Fruit fly (Drosophila melanogaster): ENCODE measurements around the gene ninaC.

Gene ninaC

DNA sequence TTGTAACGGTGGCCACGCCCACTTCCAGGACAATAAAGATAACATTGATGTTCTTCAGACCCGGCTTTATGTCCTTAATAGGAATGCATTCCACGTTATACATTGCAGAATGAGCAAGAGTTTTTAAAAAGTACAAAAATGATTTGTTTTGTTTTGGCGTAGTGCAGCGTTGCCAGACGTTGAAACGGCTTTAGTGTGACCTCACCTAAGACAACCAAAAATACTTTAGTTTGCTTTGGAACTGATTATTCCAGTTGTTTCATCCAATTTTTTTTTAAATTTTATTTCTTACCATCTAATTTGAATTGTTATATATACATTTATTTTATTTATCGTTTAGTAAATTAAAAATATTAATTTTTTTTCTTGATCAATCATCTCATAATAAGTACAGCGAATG, 32.1 kb downstream of the ninaC start, which contains the start of gene CG5181:
Gene CG5181, minus strand, starts transcription at position 208 of the 400 bp plus-strand sequence.
- TF ChIP-seq CG12768 (GFP tag; optimal IDR thresholded peaks at IDR 0.05) (no peak), CG14711 (tag; optimal IDR thresholded peaks at IDR 0.05) (no peak), CG7101 (tag; optimal IDR thresholded peaks at IDR 0.05) (no peak), Crg-1 (GFP tag; optimal IDR thresholded peaks at IDR 0.05) (no peak), Clk (GFP tag; optimal IDR thresholded peaks at IDR 0.05) (no peak), pad (GFP tag; optimal IDR thresholded peaks at IDR 0.05) (no peak), CG5204 (GFP tag; optimal IDR thresholded peaks at IDR 0.05) (no peak), CG33017 (tag; optimal IDR thresholded peaks at IDR 0.05) (no peak), ovo (GFP tag; optimal IDR thresholded peaks at IDR 0.05) (no peak), Mnt (GFP tag; optimal IDR thresholded peaks at IDR 0.05) (no peak), toe (GFP tag; optimal IDR thresholded peaks at IDR 0.05) (no peak), CG11617 (GFP tag; optimal IDR thresholded peaks at IDR 0.05) (no peak), CG1620 (GFP tag; optimal IDR thresholded peaks at IDR 0.05) (no peak), Hr96 (GFP tag; optimal IDR thresholded peaks at IDR 0.05) (no peak), CG7045 (GFP tag; optimal IDR thresholded peaks at IDR 0.05) (no peak)

DNA sequence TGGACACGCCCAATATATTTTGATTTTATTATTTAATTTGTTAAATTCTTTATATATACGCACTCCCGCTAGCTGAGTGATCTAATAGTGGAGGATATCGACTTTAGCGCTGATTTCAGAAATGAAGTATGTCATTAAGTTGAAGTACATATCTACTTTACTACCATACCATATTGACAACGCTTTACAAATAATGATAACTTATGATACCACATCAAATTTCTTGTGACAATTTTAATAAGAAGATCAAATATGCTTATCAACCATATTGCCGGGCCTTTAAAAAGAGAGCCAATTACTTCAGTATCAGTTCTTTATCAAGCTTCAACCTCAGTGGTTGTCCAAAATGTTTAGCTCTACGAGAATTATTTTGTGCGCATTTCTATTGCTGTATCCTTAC, 33.1 kb downstream of the ninaC start, which contains the start of gene CG15818:
Gene CG15818, plus strand, starts transcription at position 301 of the 400 bp plus-strand sequence.
- no peak for TF ChIP-seq cnc (optimal IDR thresholded peaks at IDR 0.05)
- TF ChIP-seq kay (GFP tag; ENCODE audit: borderline replicate concordance), result no peak

DNA sequence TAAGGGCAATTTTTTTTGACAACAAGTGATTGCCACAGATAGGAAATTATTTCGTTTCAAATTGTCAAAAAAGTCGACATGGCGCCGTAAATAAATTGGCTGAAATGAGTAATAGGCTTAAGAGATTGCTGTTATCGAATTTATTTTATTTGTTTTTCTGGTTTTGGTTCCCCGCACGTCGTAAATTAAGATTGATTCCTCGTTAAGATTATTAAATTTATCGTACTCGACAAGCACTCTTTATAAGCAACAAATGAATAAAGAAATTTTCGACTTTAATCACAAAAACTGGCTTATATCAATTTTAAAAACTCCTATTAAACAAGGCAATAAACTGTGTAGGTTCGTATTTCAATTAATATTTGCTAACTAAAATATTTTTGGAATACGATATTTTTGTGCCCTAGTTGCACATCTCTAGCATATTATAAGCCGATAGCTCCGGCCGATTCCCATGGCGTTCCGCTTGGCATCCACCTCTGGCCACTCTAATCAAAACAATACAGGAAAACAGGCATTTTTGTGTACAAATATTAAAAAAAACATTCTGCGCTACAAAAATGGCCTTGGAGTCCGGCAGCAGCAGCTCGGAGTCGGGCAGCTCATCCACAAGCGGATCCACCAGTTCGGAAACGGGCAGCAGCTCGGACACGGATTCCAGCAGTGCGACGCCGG, 34.6 kb downstream of the ninaC start, which contains the start of gene chm:
Gene chm, plus strand, starts transcription at position 471 of the 675 bp plus-strand sequence.
- no peak for TF ChIP-seq CG12768 (GFP tag; optimal IDR thresholded peaks at IDR 0.05)
- peak; percentile 15 for TF ChIP-seq CG7045 (GFP tag; optimal IDR thresholded peaks at IDR 0.05)
- no peak for TF ChIP-seq pad (GFP tag; optimal IDR thresholded peaks at IDR 0.05)
- TF ChIP-seq CG11617 (GFP tag; optimal IDR thresholded peaks at IDR 0.05), result no peak
- no peak for TF ChIP-seq ovo (GFP tag; optimal IDR thresholded peaks at IDR 0.05)
- no peak for TF ChIP-seq Clk (GFP tag; optimal IDR thresholded peaks at IDR 0.05)
- no peak for TF ChIP-seq kay (GFP tag; ENCODE audit: borderline replicate concordance)
- TF ChIP-seq CG1620 (GFP tag; optimal IDR thresholded peaks at IDR 0.05), result peak; percentile 38
- peak; percentile 24 for TF ChIP-seq CG7101 (tag; optimal IDR thresholded peaks at IDR 0.05)
- no peak for TF ChIP-seq cic (GFP tag; optimal IDR thresholded peaks at IDR 0.05)
- no peak for TF ChIP-seq Crg-1 (GFP tag; optimal IDR thresholded peaks at IDR 0.05)
- peak; percentile 2 for TF ChIP-seq CG33017 (tag; optimal IDR thresholded peaks at IDR 0.05)
- TF ChIP-seq CG14711 (tag; optimal IDR thresholded peaks at IDR 0.05), result no peak
- peak; percentile 57 for TF ChIP-seq bab1 (GFP tag; optimal IDR thresholded peaks at IDR 0.05)
- TF ChIP-seq CG5204 (GFP tag; optimal IDR thresholded peaks at IDR 0.05), result no peak
- no peak for TF ChIP-seq toe (GFP tag; optimal IDR thresholded peaks at IDR 0.05)
- TF ChIP-seq tj (GFP tag; optimal IDR thresholded peaks at IDR 0.05), result no peak
- TF ChIP-seq cnc (optimal IDR thresholded peaks at IDR 0.05), result no peak
- TF ChIP-seq Mnt (GFP tag; optimal IDR thresholded peaks at IDR 0.05), result no peak
- peak; percentile 4 for TF ChIP-seq Hr96 (GFP tag; optimal IDR thresholded peaks at IDR 0.05)

DNA sequence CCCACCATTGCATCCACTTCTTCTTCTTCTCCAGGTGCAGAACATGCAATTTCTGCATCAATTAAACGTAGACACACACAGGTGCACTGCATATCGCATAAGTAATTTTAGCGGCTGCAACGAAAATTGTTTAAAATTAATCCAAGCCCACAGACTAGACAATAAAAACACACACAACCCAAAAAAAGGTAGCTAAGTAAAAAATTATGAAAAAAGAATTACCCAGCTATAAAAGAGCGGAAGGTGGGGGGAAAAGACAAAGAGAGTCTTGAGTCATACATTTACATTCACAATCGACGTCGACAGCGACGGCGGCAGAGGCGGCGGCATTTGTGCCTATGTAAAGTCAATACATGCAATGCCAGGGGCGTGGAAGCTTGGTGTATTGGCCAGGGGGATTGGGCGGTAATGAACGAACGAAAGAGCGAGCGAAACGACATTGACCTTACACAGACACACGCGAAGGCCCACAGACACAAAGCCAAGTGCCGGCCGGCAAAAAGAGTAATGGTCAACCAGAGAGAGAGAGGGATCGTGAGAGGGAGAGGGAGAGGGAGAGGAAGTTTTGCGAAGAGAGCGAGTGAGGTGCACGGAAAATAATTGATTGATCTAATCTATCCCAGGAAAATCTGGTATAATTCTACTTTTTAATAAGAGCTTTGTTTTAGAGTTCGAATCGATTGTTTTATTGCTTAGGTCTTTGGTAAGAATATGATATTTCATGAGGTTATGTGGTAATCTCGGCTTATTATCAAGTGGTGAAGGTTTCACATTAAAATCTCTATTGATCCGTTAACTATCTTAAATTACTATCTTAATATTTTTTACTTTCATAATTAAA, 40.9 kb downstream of the ninaC start:
- no peak for TF ChIP-seq ovo (GFP tag; optimal IDR thresholded peaks at IDR 0.05)
- TF ChIP-seq cic (GFP tag; optimal IDR thresholded peaks at IDR 0.05), result peak; percentile 15
- peak; percentile 93 for TF ChIP-seq kay (GFP tag; ENCODE audit: borderline replicate concordance)
- TF ChIP-seq CG14711 (tag; optimal IDR thresholded peaks at IDR 0.05), result no peak
- TF ChIP-seq CG12768 (GFP tag; optimal IDR thresholded peaks at IDR 0.05), result no peak
- no peak for TF ChIP-seq CG5204 (GFP tag; optimal IDR thresholded peaks at IDR 0.05)
- TF ChIP-seq Hr96 (GFP tag; optimal IDR thresholded peaks at IDR 0.05), result no peak
- TF ChIP-seq bab1 (GFP tag; optimal IDR thresholded peaks at IDR 0.05), result peak; percentile 12
- peak; percentile 80 for TF ChIP-seq tj (GFP tag; optimal IDR thresholded peaks at IDR 0.05)
- TF ChIP-seq CG33017 (tag; optimal IDR thresholded peaks at IDR 0.05), result no peak
- TF ChIP-seq Crg-1 (GFP tag; optimal IDR thresholded peaks at IDR 0.05), result no peak
- no peak for TF ChIP-seq CG7101 (tag; optimal IDR thresholded peaks at IDR 0.05)
- TF ChIP-seq CG1620 (GFP tag; optimal IDR thresholded peaks at IDR 0.05), result no peak
- TF ChIP-seq toe (GFP tag; optimal IDR thresholded peaks at IDR 0.05), result no peak
- no peak for TF ChIP-seq CG11617 (GFP tag; optimal IDR thresholded peaks at IDR 0.05)
- TF ChIP-seq Clk (GFP tag; optimal IDR thresholded peaks at IDR 0.05), result no peak
- peak; percentile 55 for TF ChIP-seq Mnt (GFP tag; optimal IDR thresholded peaks at IDR 0.05)
- TF ChIP-seq cnc (optimal IDR thresholded peaks at IDR 0.05), result no peak
- peak; percentile 28 for TF ChIP-seq pad (GFP tag; optimal IDR thresholded peaks at IDR 0.05)
- no peak for TF ChIP-seq CG7045 (GFP tag; optimal IDR thresholded peaks at IDR 0.05)

DNA sequence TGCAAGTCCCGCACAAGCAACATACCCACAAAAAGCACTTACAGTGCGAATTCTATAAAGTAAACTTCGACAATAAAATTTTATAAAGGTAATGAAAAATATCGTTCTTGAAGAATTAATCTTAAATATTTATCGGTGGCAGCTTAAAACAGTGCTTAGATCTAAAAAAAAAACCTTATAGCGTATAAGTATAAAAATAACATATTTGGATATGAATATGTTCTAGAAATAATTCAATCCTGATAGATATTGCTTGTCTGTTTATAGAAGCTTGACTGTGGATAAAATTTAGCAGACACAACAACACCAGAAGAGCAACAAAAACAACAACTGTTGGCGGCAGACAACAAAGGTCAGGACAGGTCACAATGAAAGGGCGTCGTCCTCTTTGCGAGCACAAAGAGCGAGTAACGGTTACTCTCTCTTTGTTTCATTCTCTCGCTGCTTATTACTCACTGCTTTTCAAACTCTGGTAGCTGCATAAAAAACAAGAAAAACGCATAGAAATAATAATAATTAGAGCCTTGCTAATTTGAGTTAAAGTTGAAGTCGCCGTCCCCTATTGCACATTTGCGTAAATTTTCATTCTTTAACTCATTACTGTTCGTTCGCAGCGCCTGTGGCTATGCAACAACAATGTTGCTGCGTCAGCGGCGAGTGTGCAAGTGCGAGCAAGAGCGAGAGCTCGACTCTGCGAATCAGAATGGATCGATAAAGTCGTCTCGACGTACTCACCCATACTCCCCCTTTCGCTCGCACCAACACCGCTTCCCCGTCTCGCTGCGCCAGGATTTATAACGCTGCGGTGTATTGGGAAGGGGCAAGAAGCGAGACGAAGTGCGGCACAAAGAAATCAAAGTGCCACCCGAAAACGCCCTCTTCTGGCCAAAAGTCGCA, 42.2 kb downstream of the ninaC start:
- TF ChIP-seq kay (GFP tag; ENCODE audit: borderline replicate concordance) (no peak), CG1620 (GFP tag; optimal IDR thresholded peaks at IDR 0.05) (no peak), CG11617 (GFP tag; optimal IDR thresholded peaks at IDR 0.05) (no peak), Hr96 (GFP tag; optimal IDR thresholded peaks at IDR 0.05) (no peak), tj (GFP tag; optimal IDR thresholded peaks at IDR 0.05) (peak; percentile 78), Crg-1 (GFP tag; optimal IDR thresholded peaks at IDR 0.05) (no peak)

All from whole organism, adult.